Worm (Caenorhabditis elegans): ENCODE results near the gene str-116.

str-116 gene

ce11 chrV:11228653-11229173 is 38.1 kb upstream of the str-116 start, which contains the start of gene pqn-70 (continued):
- TF ChIP-seq B0019.2 (GFP tag; conservative IDR thresholded peaks at IDR 0.05) (no peak), hmg-1.2 (GFP tag; IDR thresholded peaks at IDR 0.05) (peak; percentile 94), chd-7 (tag; optimal IDR thresholded peaks at IDR 0.05) (peak; percentile 29), ceh-27 (GFP tag; optimal IDR thresholded peaks at IDR 0.05) (peak; percentile 82), let-607 (tag; optimal IDR thresholded peaks at IDR 0.05) (peak; percentile 8 to 71), egl-44 (GFP tag; IDR thresholded peaks at IDR 0.05) (no peak), sdz-38 (tag; optimal IDR thresholded peaks at IDR 0.05) (no peak), ztf-3 (GFP tag; optimal IDR thresholded peaks at IDR 0.05) (no peak), let-526 (GFP tag; IDR thresholded peaks at IDR 0.05) (0 out of 2 replicates have a peak, but pooled peaks have one; percentile 53), athp-1 (tag; optimal IDR thresholded peaks at IDR 0.05) (peak; percentile 33), madf-10 (tag; optimal IDR thresholded peaks at IDR 0.05) (peak; percentile 76), rcor-1 (GFP tag; IDR thresholded peaks at IDR 0.05) (peak; percentile 14; the same call in 1 of the 2 replicates), F33H1.4 (GFP tag; IDR thresholded peaks at IDR 0.05) (peak; percentile 89), hrde-1 (tag; optimal IDR thresholded peaks at IDR 0.05; ENCODE audit: borderline replicate concordance) (no peak), B0336.3 (GFP tag; IDR thresholded peaks at IDR 0.05) (peak; percentile 28; the same call in 1 of the 2 replicates), somi-1 (GFP tag; optimal IDR thresholded peaks at IDR 0.05) (peak; percentile 68), tbp1 (GFP tag; optimal IDR thresholded peaks at IDR 0.05) (peak; percentile 62), akir-1 (GFP tag; optimal IDR thresholded peaks at IDR 0.05) (no peak), ztf-22 (GFP tag; optimal IDR thresholded peaks at IDR 0.05) (no peak), attf-3 (GFP tag; conservative IDR thresholded peaks at IDR 0.05) (peak; percentile 52; the same call in 1 of the 2 replicates), F23B12.7 (tag; optimal IDR thresholded peaks at IDR 0.05; ENCODE audit: insufficient read depth) (peak; percentile 53), mcd-1 (GFP tag; IDR thresholded peaks at IDR 0.05) (peak; percentile 74), xnd-1 (tag; optimal IDR thresholded peaks at IDR 0.05) (no peak), egrh-3 (GFP tag; IDR thresholded peaks at IDR 0.05) (peak; percentile 58), K11D2.4 (GFP tag; IDR thresholded peaks at IDR 0.05) (0 out of 2 replicates have a peak, but pooled peaks have one; percentile 42), nhr-80 (tag; optimal IDR thresholded peaks at IDR 0.05) (peak; percentile 55), nfyb-1 (GFP tag; IDR thresholded peaks at IDR 0.05) (peak; percentile 81; the same call in 1 of the 2 replicates), unc-130 (GFP tag; optimal IDR thresholded peaks at IDR 0.05) (peak; percentile 28), Y56A3A.18 (GFP tag; IDR thresholded peaks at IDR 0.05) (no peak), nhr-90 (tag; optimal IDR thresholded peaks at IDR 0.05) (no peak), Y53F4B.3 (GFP tag; IDR thresholded peaks at IDR 0.05) (no peak), mes-4 (tag; optimal IDR thresholded peaks at IDR 0.05) (no peak), C06A6.2 (GFP tag; conservative IDR thresholded peaks at IDR 0.05) (0 out of 2 replicates have a peak, but pooled peaks have one; percentile 22), tlf-1 (GFP tag; optimal IDR thresholded peaks at IDR 0.05) (peak; percentile 46)

DNA sequence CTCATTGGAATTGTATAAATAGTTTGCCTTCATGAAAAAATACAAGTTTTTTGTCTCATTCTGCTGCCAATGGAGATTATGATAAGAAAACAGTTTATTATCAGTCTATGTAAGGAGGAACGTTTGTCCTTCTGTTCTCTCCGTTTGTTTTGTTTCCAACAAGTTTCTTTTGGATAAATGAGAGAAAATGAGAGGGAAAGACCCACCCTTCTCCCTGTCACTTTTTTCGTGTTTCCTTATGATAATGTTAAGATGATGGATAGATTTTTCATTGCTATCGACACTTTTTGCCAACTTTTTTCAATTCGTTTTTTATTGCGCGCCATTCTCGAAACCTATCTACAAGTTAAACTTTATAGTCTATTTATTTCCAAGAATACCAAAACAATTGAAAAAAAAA is 35.6 kb upstream of the str-116 start:
- no peak for TF ChIP-seq sptf-2 (GFP tag; optimal IDR thresholded peaks at IDR 0.05)
- no peak for TF ChIP-seq mes-4 (tag; optimal IDR thresholded peaks at IDR 0.05)
- no peak for TF ChIP-seq ZK185.1 (tag; optimal IDR thresholded peaks at IDR 0.05; ENCODE audit: poor library complexity, severe bottlenecking)
- TF ChIP-seq hlh-12 (tag; optimal IDR thresholded peaks at IDR 0.05), result no peak
